Worm (Caenorhabditis elegans) whole organism, L1 larva: ENCODE data around the gene B0228.8.

Source experiments
- C16A3.4 ChIP-seq: fragments of 150-350 bp; optimal IDR thresholded peaks from 2 replicates; lab custom pipeline; 2014; ENCODE audit warnings: missing biosample characterization, missing genetic modification characterization
- aha-1 ChIP-seq: fragments of 150-350 bp; optimal IDR thresholded peaks from 2 replicates; lab custom pipeline; 2014; ENCODE audit warnings: missing biosample characterization, missing genetic modification characterization
- alr-1 ChIP-seq: fragments of 200-800 bp; sonication (Bioruptor generic); optimal IDR thresholded peaks from 2 replicates; lab custom pipeline; 2018; ENCODE audit warnings: borderline replicate concordance, mild to moderate bottlenecking, missing genetic modification characterization, missing compliant biosample characterization
- blmp-1 ChIP-seq: fragments of 150-350 bp; optimal IDR thresholded peaks from 2 replicates; lab custom pipeline; 2014; ENCODE audit warnings: missing biosample characterization, missing genetic modification characterization
- ceh-8 ChIP-seq: fragments of 200-800 bp; sonication (Bioruptor generic); optimal IDR thresholded peaks from 2 replicates; lab custom pipeline; 2018; ENCODE audit warnings: mild to moderate bottlenecking, missing genetic modification characterization, moderate library complexity, missing compliant biosample characterization
- ceh-90 ChIP-seq: sonication (generic microtip); optimal IDR thresholded peaks from 2 replicates; lab custom pipeline; 2016; ENCODE audit warnings: missing genetic modification characterization, missing compliant biosample characterization
- ces-1 ChIP-seq: fragments of 150-350 bp; optimal IDR thresholded peaks from 2 replicates; lab custom pipeline; 2014; ENCODE audit warnings: missing biosample characterization, missing genetic modification reagents, missing genetic modification characterization
- efl-1 ChIP-seq, 4 experiments: fragments of 150-350 bp; optimal IDR thresholded peaks in 3 of 4; peaks in 1 of 4; 1 replicate in 1 of 4; 2 replicates in 3 of 4; lab custom pipeline; 2014; ENCODE audit warnings: missing biosample characterization in 2 of 4, missing genetic modification characterization in 2 of 4, missing genetic modification reagents in 2 of 4
- egl-13 ChIP-seq: sonication (generic microtip); optimal IDR thresholded peaks from 2 replicates; lab custom pipeline; 2016; ENCODE audit warnings: missing genotype, missing genetic modification reagents, missing genetic modification characterization, missing compliant biosample characterization
- elt-2 ChIP-seq: sonication (generic microtip); optimal IDR thresholded peaks from 2 replicates; lab custom pipeline; 2016; ENCODE audit warnings: missing genetic modification characterization, mild to moderate bottlenecking, inconsistent platforms, missing compliant biosample characterization, missing genetic modification reagents
- fkh-10 ChIP-seq: sonication (generic microtip); optimal IDR thresholded peaks from 2 replicates; lab custom pipeline; 2017; ENCODE audit warnings: missing biosample characterization, missing genetic modification reagents, missing genetic modification characterization
- irx-1 ChIP-seq: sonication (generic microtip); optimal IDR thresholded peaks from 2 replicates; lab custom pipeline; 2016; ENCODE audit warnings: missing genetic modification characterization, missing compliant biosample characterization
- lin-13 ChIP-seq: fragments of 150-350 bp; optimal IDR thresholded peaks from 2 replicates; lab custom pipeline; 2014; ENCODE audit warnings: missing biosample characterization, missing genetic modification reagents, missing genetic modification characterization
- lin-14 ChIP-seq: fragments of 200-800 bp; sonication (Bioruptor generic); optimal IDR thresholded peaks from 2 replicates; lab custom pipeline; 2018; ENCODE audit warnings: mild to moderate bottlenecking, missing genetic modification characterization, moderate library complexity, missing compliant biosample characterization
- lin-39 ChIP-seq: fragments of 150-350 bp; optimal IDR thresholded peaks from 2 replicates; lab custom pipeline; 2014; ENCODE audit warnings: missing biosample characterization, missing genetic modification reagents, missing genetic modification characterization
- lsy-2 ChIP-seq, 2 experiments: fragments of 150-350 bp; optimal IDR thresholded peaks; 2 replicates each; lab custom pipeline; 2014; ENCODE audit warnings: missing biosample characterization in 2 of 2, missing genetic modification characterization in 2 of 2
- mep-1 ChIP-seq: fragments of 150-350 bp; optimal IDR thresholded peaks from 2 replicates; lab custom pipeline; 2014; ENCODE audit warnings: missing biosample characterization, missing genetic modification characterization
- nhr-12 ChIP-seq: sonication (generic microtip); optimal IDR thresholded peaks from 2 replicates; lab custom pipeline; 2017; ENCODE audit warnings: missing biosample characterization, missing genetic modification characterization
- nhr-237 ChIP-seq: fragments of 150-350 bp; optimal IDR thresholded peaks from 2 replicates; lab custom pipeline; 2014; ENCODE audit warnings: missing biosample characterization, missing genetic modification characterization
- nhr-28 ChIP-seq: fragments of 150-350 bp; optimal IDR thresholded peaks from 2 replicates; lab custom pipeline; 2014; ENCODE audit warnings: missing biosample characterization, missing genetic modification characterization
- nhr-47 ChIP-seq: sonication (generic microtip); optimal IDR thresholded peaks from 2 replicates; lab custom pipeline; 2016; ENCODE audit warnings: mild to moderate bottlenecking, missing genetic modification characterization, moderate library complexity, missing compliant biosample characterization
- nhr-71 ChIP-seq: sonication (generic microtip); optimal IDR thresholded peaks from 2 replicates; lab custom pipeline; 2016; ENCODE audit warnings: mild to moderate bottlenecking, missing genetic modification characterization, moderate library complexity, missing compliant biosample characterization
- snpc-4 ChIP-seq: fragments of 150-350 bp; optimal IDR thresholded peaks from 2 replicates; lab custom pipeline; 2014; ENCODE audit warnings: missing biosample characterization, missing genetic modification characterization
- sup-37 ChIP-seq: fragments of 200-800 bp; sonication (Bioruptor generic); optimal IDR thresholded peaks from 2 replicates; lab custom pipeline; 2018; ENCODE audit warnings: mild to moderate bottlenecking, missing genetic modification characterization, missing compliant biosample characterization
- swsn-7 ChIP-seq: sonication (generic microtip); optimal IDR thresholded peaks from 2 replicates; lab custom pipeline; 2016; ENCODE audit warnings: missing genetic modification characterization, missing compliant biosample characterization
- tlp-1 ChIP-seq: fragments of 150-350 bp; optimal IDR thresholded peaks from 2 replicates; lab custom pipeline; 2014; ENCODE audit warnings: missing biosample characterization, missing genetic modification characterization
- unc-86 ChIP-seq: sonication (generic microtip); optimal IDR thresholded peaks from 2 replicates; lab custom pipeline; 2016; ENCODE audit warnings: missing genetic modification characterization, missing compliant biosample characterization

B0228.8 gene

ce11 chrII:7719039-7719438, 42.3 kb downstream of the B0228.8 start:
- TF ChIP-seq nhr-71 (peak; percentile 2), blmp-1 (tag; lab: Kevin White, UChicago) (no peak), elt-2 (tag; lab: Kevin White, UChicago) (no peak), tlp-1 (tag; lab: Kevin White, UChicago) (no peak), efl-1 (optimal IDR thresholded peaks at IDR 0.05; lab: Kevin White, UChicago) (no peak), efl-1 (GFP tag; optimal IDR thresholded peaks at IDR 0.05 in 1 of 2; lab: Kevin White, UChicago) (peak in 1 of 2 experiments; percentile 39), fkh-10 (GFP tag; lab: Kevin White, UChicago) (peak; percentile 78), lin-14 (peak; percentile 68), snpc-4 (tag; lab: Kevin White, UChicago) (no peak), nhr-28 (tag; lab: Kevin White, UChicago) (no peak)

ce11 chrII:7718491-7718890, 42.8 kb downstream of the B0228.8 start, which contains the start of gene cpna-5:
Gene cpna-5 (minus strand): TSS chrII:7718591.
- no peak for TF ChIP-seq nhr-12
- TF ChIP-seq alr-1 (tag; lab: Kevin White, UChicago): no peak
- no peak for TF ChIP-seq egl-13 (tag; lab: Kevin White, UChicago)
- TF ChIP-seq, all 84 proteins: peak for 0

ce11 chrII:7716112-7716511, 45.2 kb downstream of the B0228.8 start:
- TF ChIP-seq fkh-10 (GFP tag; lab: Kevin White, UChicago): peak; percentile 89
- peak; percentile 23 for TF ChIP-seq unc-86 (tag; lab: Kevin White, UChicago)
- no peak for TF ChIP-seq sup-37
- no peak for TF ChIP-seq nhr-237 (tag; lab: Kevin White, UChicago)
- no peak for TF ChIP-seq lin-13 (GFP tag; lab: Kevin White, UChicago)
- peak; percentile 65 for TF ChIP-seq lin-14
- TF ChIP-seq nhr-71: peak; percentile 33
- peak; percentile 10 for TF ChIP-seq mep-1 (tag; lab: Kevin White, UChicago)

ce11 chrII:7714614-7715186, 46.6 kb downstream of the B0228.8 start:
- TF ChIP-seq efl-1 (optimal IDR thresholded peaks at IDR 0.05; lab: Kevin White, UChicago) (no peak), efl-1 (GFP tag; optimal IDR thresholded peaks at IDR 0.05 in 1 of 2; lab: Kevin White, UChicago) (peak in 1 of 2 experiments; percentile 79), unc-86 (tag; lab: Kevin White, UChicago) (peak; percentile 20), lin-39 (no peak), fkh-10 (GFP tag; lab: Kevin White, UChicago) (peak; percentile 95), ceh-90 (tag; lab: Kevin White, UChicago) (no peak), aha-1 (tag; lab: Kevin White, UChicago) (no peak), irx-1 (tag; lab: Kevin White, UChicago) (peak; percentile 25), nhr-71 (peak; percentile 49), nhr-47 (peak; percentile 23), C16A3.4 (tag; lab: Kevin White, UChicago) (no peak), ces-1 (GFP tag; lab: Kevin White, UChicago) (peak; percentile 39), lsy-2 (tag; optimal IDR thresholded peaks at IDR 0.05; lab: Kevin White, UChicago) (peak; percentile 29 to 43), lin-14 (peak; percentile 86), swsn-7 (no peak), ceh-8 (GFP tag; lab: Kevin White, UChicago) (peak; percentile 42)
